Worm (Caenorhabditis elegans): Measurements from ENCODE around the gene srh-48.

ce11 chrII:9331343-9331742 lies 48.6 kb upstream of the srh-48 start, which contains the start of gene eif-3.F:
- TF ChIP-seq unc-39 (tag; optimal IDR thresholded peaks at IDR 0.05), result no peak
- no peak for TF ChIP-seq ztf-11 (tag; optimal IDR thresholded peaks at IDR 0.05)
- TF ChIP-seq gmeb-1 (tag; optimal IDR thresholded peaks at IDR 0.05), result no peak
- no peak for TF ChIP-seq snpc-4 (tag; optimal IDR thresholded peaks at IDR 0.05)
- TF ChIP-seq skn-1 (tag; optimal IDR thresholded peaks at IDR 0.05), result no peak
- TF ChIP-seq lin-13 (GFP tag; optimal IDR thresholded peaks at IDR 0.05), result no peak
- TF ChIP-seq lin-39 (tag; optimal IDR thresholded peaks at IDR 0.05), result no peak
